Worm (Caenorhabditis elegans): ENCODE results near the gene pqn-54.

- TF ChIP-seq efl-1 (GFP tag; optimal IDR thresholded peaks at IDR 0.05) = no peak
- no peak for TF ChIP-seq tlf-1 (GFP tag; optimal IDR thresholded peaks at IDR 0.05)
- TF ChIP-seq unc-62 (GFP tag; optimal IDR thresholded peaks at IDR 0.05) = no peak
- no peak for TF ChIP-seq dpl-1 (GFP tag; optimal IDR thresholded peaks at IDR 0.05)
- TF ChIP-seq ama-1 (optimal IDR thresholded peaks at IDR 0.05) = no peak
- TF ChIP-seq ama-1 (GFP tag; optimal IDR thresholded peaks at IDR 0.05) = no peak
- no peak for TF ChIP-seq egrh-3 (GFP tag; IDR thresholded peaks at IDR 0.05)
- no peak for TF ChIP-seq pbrm-1 (GFP tag; IDR thresholded peaks at IDR 0.05)
- no peak for TF ChIP-seq cebp-1 (GFP tag; IDR thresholded peaks at IDR 0.05)
- TF ChIP-seq cebp-1 (tag; optimal IDR thresholded peaks at IDR 0.05) = no peak
- no peak for TF ChIP-seq F49E8.2 (tag; optimal IDR thresholded peaks at IDR 0.05; ENCODE audit: insufficient read depth)
- TF ChIP-seq lsl-1 (GFP tag; optimal IDR thresholded peaks at IDR 0.05) = no peak
These were observed 5.3 kb upstream of the pqn-54 start for ce11 chrV:1459374-1459926.
